Worm (Caenorhabditis elegans) whole organism, mixed stage, embryonic: Measurements from ENCODE around the gene Y55F3BL.6.

ENCODE experiments used
- M03D4.4 ChIP-seq: sonication (generic microtip); optimal IDR thresholded peaks from 2 replicates; lab custom pipeline; 2017; ENCODE audit warnings: mild to moderate bottlenecking, missing genetic modification characterization, missing compliant biosample characterization
- bed-3 ChIP-seq: fragments of 200-800 bp; sonication (Bioruptor generic); optimal IDR thresholded peaks from 3 replicates; lab custom pipeline; 2018; ENCODE audit warnings: mild to moderate bottlenecking, missing genetic modification characterization, moderate library complexity, missing compliant biosample characterization
- blmp-1 ChIP-seq: fragments of 150-350 bp; optimal IDR thresholded peaks from 2 replicates; lab custom pipeline; 2014; ENCODE audit warnings: missing biosample characterization, missing genetic modification characterization
- ceh-39 ChIP-seq: fragments of 150-350 bp; optimal IDR thresholded peaks from 2 replicates; lab custom pipeline; 2014; ENCODE audit warnings: missing biosample characterization, missing genetic modification characterization
- ceh-43 ChIP-seq: fragments of 200-800 bp; sonication (Bioruptor generic); optimal IDR thresholded peaks from 2 replicates; lab custom pipeline; 2018; ENCODE audit warnings: mild to moderate bottlenecking, missing genetic modification characterization, moderate library complexity, missing compliant biosample characterization
- ceh-83 ChIP-seq: fragments of 200-800 bp; sonication (Bioruptor generic); optimal IDR thresholded peaks from 2 replicates; lab custom pipeline; 2018; ENCODE audit warnings: mild to moderate bottlenecking, missing genetic modification characterization, missing compliant biosample characterization
- ces-1 ChIP-seq: fragments of 150-350 bp; optimal IDR thresholded peaks from 2 replicates; lab custom pipeline; 2014; ENCODE audit warnings: missing biosample characterization, missing genetic modification reagents, missing genetic modification characterization
- cnd-1 ChIP-seq: fragments of 200-800 bp; sonication (Bioruptor generic); optimal IDR thresholded peaks from 2 replicates; lab custom pipeline; 2018; ENCODE audit warnings: mild to moderate bottlenecking, missing genetic modification characterization, missing compliant biosample characterization
- elt-3 ChIP-seq: fragments of 150-350 bp; optimal IDR thresholded peaks from 2 replicates; lab custom pipeline; 2014; ENCODE audit warnings: missing biosample characterization, missing genetic modification characterization
- ham-2 ChIP-seq: fragments of 200-800 bp; sonication (Bioruptor generic); optimal IDR thresholded peaks from 2 replicates; lab custom pipeline; 2018; ENCODE audit warnings: mild to moderate bottlenecking, missing genetic modification characterization, missing compliant biosample characterization
- hlh-1 ChIP-seq: fragments of 150-350 bp; optimal IDR thresholded peaks from 2 replicates; lab custom pipeline; 2014; ENCODE audit warnings: missing biosample characterization, missing genetic modification reagents, missing genetic modification characterization
- lin-13 ChIP-seq: fragments of 150-350 bp; optimal IDR thresholded peaks from 2 replicates; lab custom pipeline; 2014; ENCODE audit warnings: missing biosample characterization, missing genetic modification characterization
- lin-32 ChIP-seq: fragments of 200-800 bp; sonication (Bioruptor generic); optimal IDR thresholded peaks from 2 replicates; lab custom pipeline; 2018; ENCODE audit warnings: mild to moderate bottlenecking, missing genetic modification characterization, missing compliant biosample characterization
- lsy-2 ChIP-seq: fragments of 150-350 bp; optimal IDR thresholded peaks from 2 replicates; lab custom pipeline; 2014; ENCODE audit warnings: missing biosample characterization, missing genetic modification characterization
- mab-5 ChIP-seq: fragments of 150-350 bp; optimal IDR thresholded peaks from 2 replicates; lab custom pipeline; 2014; ENCODE audit warnings: missing biosample characterization, missing genetic modification characterization
- mep-1 ChIP-seq: fragments of 150-350 bp; optimal IDR thresholded peaks from 2 replicates; lab custom pipeline; 2017; ENCODE audit warnings: missing biosample characterization, missing genetic modification reagents, missing genetic modification characterization, inconsistent platforms
- mls-2 ChIP-seq: sonication (generic microtip); optimal IDR thresholded peaks from 2 replicates; lab custom pipeline; 2016; ENCODE audit warnings: mild to moderate bottlenecking, missing genetic modification characterization, moderate library complexity, missing compliant biosample characterization
- nhr-12 ChIP-seq: fragments of 150-350 bp; optimal IDR thresholded peaks from 2 replicates; lab custom pipeline; 2014; ENCODE audit warnings: missing biosample characterization, missing genetic modification characterization
- nhr-2 ChIP-seq: fragments of 150-350 bp; optimal IDR thresholded peaks from 2 replicates; lab custom pipeline; 2014; ENCODE audit warnings: missing biosample characterization, missing genetic modification characterization
- nhr-28 ChIP-seq: fragments of 150-350 bp; optimal IDR thresholded peaks from 2 replicates; lab custom pipeline; 2014; ENCODE audit warnings: missing biosample characterization, missing genetic modification characterization
- pha-4 ChIP-seq: fragments of 150-350 bp; optimal IDR thresholded peaks from 2 replicates; lab custom pipeline; 2018; ENCODE audit warnings: missing biosample characterization, missing genetic modification reagents, missing genetic modification characterization
- sem-2 ChIP-seq: fragments of 200-800 bp; sonication (Bioruptor generic); optimal IDR thresholded peaks from 2 replicates; lab custom pipeline; 2018; ENCODE audit warnings: mild to moderate bottlenecking, missing genetic modification characterization, missing compliant biosample characterization
- snpc-4 ChIP-seq: fragments of 150-350 bp; optimal IDR thresholded peaks from 2 replicates; lab custom pipeline; 2014; ENCODE audit warnings: missing biosample characterization, missing genetic modification characterization
- sptf-1 ChIP-seq: sonication (generic microtip); optimal IDR thresholded peaks from 2 replicates; lab custom pipeline; 2017; ENCODE audit warnings: mild to moderate bottlenecking, missing genetic modification characterization, moderate library complexity, missing compliant biosample characterization
- tbx-8 ChIP-seq: fragments of 200-800 bp; sonication (Bioruptor generic); optimal IDR thresholded peaks from 2 replicates; lab custom pipeline; 2018; ENCODE audit warnings: mild to moderate bottlenecking, missing genetic modification characterization, moderate library complexity, missing compliant biosample characterization
- unc-120 ChIP-seq: sonication (generic microtip); optimal IDR thresholded peaks from 2 replicates; lab custom pipeline; 2017; ENCODE audit warnings: missing genetic modification characterization, missing compliant biosample characterization; ENCODE audit not compliant: poor library complexity, severe bottlenecking
- unc-39 ChIP-seq: fragments of 150-350 bp; optimal IDR thresholded peaks from 2 replicates; lab custom pipeline; 2014; ENCODE audit warnings: missing biosample characterization, missing genetic modification characterization
- unc-62 ChIP-seq: fragments of 150-350 bp; optimal IDR thresholded peaks from 2 replicates; lab custom pipeline; 2014; ENCODE audit warnings: missing biosample characterization, missing genetic modification reagents, missing genetic modification characterization
- zip-8 ChIP-seq: fragments of 150-350 bp; optimal IDR thresholded peaks from 2 replicates; lab custom pipeline; 2014; ENCODE audit warnings: missing biosample characterization, missing genetic modification characterization
- ztf-11 ChIP-seq: fragments of 150-350 bp; optimal IDR thresholded peaks from 2 replicates; lab custom pipeline; 2014; ENCODE audit warnings: missing biosample characterization, missing genetic modification characterization

Y55F3BL.6 gene

ce11 chrIV:842095-842494, 35.2 kb upstream of the Y55F3BL.6 start, which contains the start of gene Y55F3BR.6:
Gene Y55F3BR.6, minus strand, starts transcription at chrIV:842126.
- TF ChIP-seq snpc-4 (tag; lab: Kevin White, UChicago) (no peak), tbx-8 (GFP tag; lab: Kevin White, UChicago) (no peak), unc-39 (tag; lab: Kevin White, UChicago) (no peak), nhr-28 (tag; lab: Kevin White, UChicago) (no peak), nhr-12 (no peak), mls-2 (no peak), unc-120 (tag; lab: Kevin White, UChicago) (no peak), ces-1 (GFP tag; lab: Kevin White, UChicago) (no peak), lin-32 (GFP tag; lab: Kevin White, UChicago) (no peak), zip-8 (tag; lab: Kevin White, UChicago) (no peak), unc-62 (GFP tag; lab: Kevin White, UChicago) (no peak), hlh-1 (tag; lab: Kevin White, UChicago) (no peak), mep-1 (tag; lab: Kevin White, UChicago) (no peak), M03D4.4 (tag; lab: Kevin White, UChicago) (no peak), lin-13 (no peak)

ce11 chrIV:833517-833916, 26.6 kb upstream of the Y55F3BL.6 start:
- TF ChIP-seq ham-2 = no peak
- no peak for TF ChIP-seq cnd-1 (tag; lab: Kevin White, UChicago)
- peak; percentile 84 for TF ChIP-seq blmp-1 (tag; lab: Kevin White, UChicago)
- TF ChIP-seq nhr-28 (tag; lab: Kevin White, UChicago) = no peak
- no peak for TF ChIP-seq lsy-2 (tag; lab: Kevin White, UChicago)
- TF ChIP-seq ces-1 (GFP tag; lab: Kevin White, UChicago) = peak; percentile 37
- TF ChIP-seq pha-4 (tag; lab: Kevin White, UChicago) = no peak
- no peak for TF ChIP-seq unc-62 (GFP tag; lab: Kevin White, UChicago)
- TF ChIP-seq M03D4.4 (tag; lab: Kevin White, UChicago) = no peak
- no peak for TF ChIP-seq mep-1 (tag; lab: Kevin White, UChicago)

- TF ChIP-seq ham-2 = no peak
- TF ChIP-seq, all 35 proteins: peak for 0
These were observed 25.1 kb upstream of the Y55F3BL.6 start, which contains the start of the genes madf-1 and Y55F3BR.10 for ce11 chrIV:831796-832486. Gene madf-1, minus strand, starts transcription at chrIV:831896. Gene Y55F3BR.10, plus strand, starts transcription at chrIV:832436.

- TF ChIP-seq sptf-1 (no peak), bed-3 (GFP tag; lab: Kevin White, UChicago) (no peak), nhr-2 (tag; lab: Kevin White, UChicago) (no peak), mls-2 (no peak), unc-39 (tag; lab: Kevin White, UChicago) (no peak), mep-1 (tag; lab: Kevin White, UChicago) (no peak), blmp-1 (tag; lab: Kevin White, UChicago) (no peak), unc-120 (tag; lab: Kevin White, UChicago) (no peak), ces-1 (GFP tag; lab: Kevin White, UChicago) (no peak), ztf-11 (no peak), ceh-83 (GFP tag; lab: Kevin White, UChicago) (no peak), hlh-1 (tag; lab: Kevin White, UChicago) (no peak), lsy-2 (tag; lab: Kevin White, UChicago) (no peak), ceh-43 (GFP tag; lab: Kevin White, UChicago) (no peak), nhr-28 (tag; lab: Kevin White, UChicago) (no peak), snpc-4 (tag; lab: Kevin White, UChicago) (no peak)
These were observed 23.5 kb upstream of the Y55F3BL.6 start for ce11 chrIV:830262-830960.

- TF ChIP-seq snpc-4 (tag; lab: Kevin White, UChicago) = no peak
These were observed 22.8 kb upstream of the Y55F3BL.6 start for ce11 chrIV:829691-830090.

ce11 chrIV:829107-829506, 22.2 kb upstream of the Y55F3BL.6 start:
- TF ChIP-seq tbx-8 (GFP tag; lab: Kevin White, UChicago) (no peak), pha-4 (tag; lab: Kevin White, UChicago) (no peak), mab-5 (tag; lab: Kevin White, UChicago) (no peak), sptf-1 (no peak), ztf-11 (no peak), nhr-12 (no peak), ceh-39 (tag; lab: Kevin White, UChicago) (no peak), elt-3 (tag; lab: Kevin White, UChicago) (no peak), lsy-2 (tag; lab: Kevin White, UChicago) (no peak), nhr-2 (tag; lab: Kevin White, UChicago) (no peak), unc-120 (tag; lab: Kevin White, UChicago) (no peak), sem-2 (no peak), M03D4.4 (tag; lab: Kevin White, UChicago) (no peak), cnd-1 (tag; lab: Kevin White, UChicago) (no peak), ces-1 (GFP tag; lab: Kevin White, UChicago) (no peak)
